Fruit fly (Drosophila melanogaster): ENCODE measurements around the gene osa.

The osa gene

DNA sequence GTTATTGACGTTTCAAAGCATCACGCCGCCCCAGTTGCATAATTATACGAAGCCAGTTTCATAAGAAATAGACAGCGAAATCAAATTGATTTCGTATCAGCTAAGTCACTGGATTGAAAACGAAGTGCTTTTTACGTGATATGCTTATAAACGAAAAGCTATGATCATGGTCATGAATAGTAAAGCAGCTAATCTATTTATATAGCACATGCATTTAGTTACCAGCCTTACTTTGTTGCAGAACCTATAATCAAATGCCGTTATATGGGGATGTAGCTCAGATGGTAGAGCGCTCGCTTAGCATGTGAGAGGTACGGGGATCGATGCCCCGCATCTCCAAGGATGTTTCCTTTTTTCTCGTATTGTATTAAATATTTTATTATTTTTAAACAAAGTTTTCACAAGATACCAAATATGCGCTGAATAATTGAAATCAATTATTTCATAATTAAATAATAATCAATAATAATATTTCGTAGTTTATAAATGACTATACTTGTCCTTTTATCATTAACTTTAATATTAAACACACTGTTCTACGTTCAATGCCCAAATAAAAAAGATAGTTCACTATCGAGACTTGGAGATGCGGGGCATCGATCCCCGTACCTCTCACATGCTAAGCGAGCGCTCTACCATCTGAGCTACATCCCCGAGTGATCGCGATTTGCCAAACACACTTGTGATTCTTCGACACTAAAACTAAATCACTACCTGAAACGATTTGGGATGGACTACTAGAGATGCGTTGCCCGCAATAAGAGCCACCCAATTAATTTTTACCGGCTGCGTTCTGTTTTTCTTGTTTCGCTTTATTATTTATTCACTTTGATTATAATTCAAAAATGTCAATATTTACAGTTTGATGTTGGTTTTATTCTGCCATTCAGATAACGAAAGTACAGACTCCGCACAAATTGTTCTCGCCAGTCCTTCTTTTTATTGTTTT, 71.8 kb downstream of the osa start (continued):
- no peak for TF ChIP-seq BEAF-32 (GFP tag; optimal IDR thresholded peaks at IDR 0.05)
- peak; percentile 69 for TF ChIP-seq bbx (GFP tag; IDR thresholded peaks at IDR 0.05; ENCODE audit: partially characterized antibody)
- TF ChIP-seq CG2712 (tag; optimal IDR thresholded peaks at IDR 0.05) = peak; percentile 9
- no peak for TF ChIP-seq CG6683 (GFP tag; optimal IDR thresholded peaks at IDR 0.05)
- TF ChIP-seq Dbx (GFP tag; IDR thresholded peaks at IDR 0.05) = no peak
- no peak for TF ChIP-seq Hand (GFP tag; optimal IDR thresholded peaks at IDR 0.05)
- TF ChIP-seq CG15601 (tag; optimal IDR thresholded peaks at IDR 0.05) = no peak
- TF ChIP-seq CG14014 (GFP tag; IDR thresholded peaks at IDR 0.05) = no peak
- no peak for TF ChIP-seq CG9876 (GFP tag; optimal IDR thresholded peaks at IDR 0.05)
- no peak for TF ChIP-seq CG11456 (GFP tag; IDR thresholded peaks at IDR 0.05)
- no peak for TF ChIP-seq CG7556 (GFP tag; optimal IDR thresholded peaks at IDR 0.05)
- no peak; the same call in 2 of the 3 replicates for TF ChIP-seq tgo (GFP tag; IDR thresholded peaks at IDR 0.05)
- no peak for TF ChIP-seq Fer3 (tag; optimal IDR thresholded peaks at IDR 0.05)
- TF ChIP-seq sob (GFP tag; IDR thresholded peaks at IDR 0.05) = peak; percentile 37; the same call in 1 of the 2 replicates
- no peak for TF ChIP-seq CG4820 (GFP tag; optimal IDR thresholded peaks at IDR 0.05)
- peak; percentile 75 for TF ChIP-seq CG3995 (GFP tag; optimal IDR thresholded peaks at IDR 0.05)
- 0 out of 2 replicates have a peak, but pooled peaks have one; percentile 35 for TF ChIP-seq NFAT (GFP tag; IDR thresholded peaks at IDR 0.05)
- no peak for TF ChIP-seq CG7928 (GFP tag; optimal IDR thresholded peaks at IDR 0.05)
- no peak for TF ChIP-seq prd (optimal IDR thresholded peaks at IDR 0.05)
- no peak for TF ChIP-seq prd (GFP tag; IDR thresholded peaks at IDR 0.05)
- TF ChIP-seq sisA (GFP tag; IDR thresholded peaks at IDR 0.05) = no peak
- peak; percentile 78 for TF ChIP-seq CG6791 (GFP tag; IDR thresholded peaks at IDR 0.05; ENCODE audit: partially characterized antibody)
- no peak for TF ChIP-seq CG10267 (tag; optimal IDR thresholded peaks at IDR 0.05)
- no peak for TF ChIP-seq CG6765 (GFP tag; optimal IDR thresholded peaks at IDR 0.05)
- no peak for TF ChIP-seq CG2889 (GFP tag; IDR thresholded peaks at IDR 0.05)
- peak; percentile 86 for TF ChIP-seq CG16813 (GFP tag; IDR thresholded peaks at IDR 0.05; ENCODE audit: partially characterized antibody)
- TF ChIP-seq Nf-YB (GFP tag; optimal IDR thresholded peaks at IDR 0.05) = no peak
- peak; percentile 79 for TF ChIP-seq salm (tag; optimal IDR thresholded peaks at IDR 0.05)
- no peak for TF ChIP-seq gt (GFP tag; IDR thresholded peaks at IDR 0.05)
- TF ChIP-seq gfzf (GFP tag; optimal IDR thresholded peaks at IDR 0.05) = no peak
- TF ChIP-seq pum (GFP tag; optimal IDR thresholded peaks at IDR 0.05) = no peak
- no peak for TF ChIP-seq CG2875 (GFP tag; optimal IDR thresholded peaks at IDR 0.05)
- peak; percentile 34; the same call in 1 of the 2 replicates for TF ChIP-seq slbo (GFP tag; IDR thresholded peaks at IDR 0.05)
- no peak for TF ChIP-seq Hr78 (GFP tag; optimal IDR thresholded peaks at IDR 0.05)
- TF ChIP-seq fd3F (GFP tag; optimal IDR thresholded peaks at IDR 0.05) = no peak
- TF ChIP-seq eve (GFP tag; optimal IDR thresholded peaks at IDR 0.05) = peak in 1 of 2 experiments; percentile 11
- TF ChIP-seq pfk (GFP tag; optimal IDR thresholded peaks at IDR 0.05) = peak; percentile 90
- TF ChIP-seq lilli (GFP tag; optimal IDR thresholded peaks at IDR 0.05) = peak; percentile 10
- peak; percentile 76 for TF ChIP-seq amos (GFP tag; IDR thresholded peaks at IDR 0.05; ENCODE audit: partially characterized antibody)
- TF ChIP-seq phol (tag; optimal IDR thresholded peaks at IDR 0.05) = no peak
- no peak for TF ChIP-seq TFAM (GFP tag; optimal IDR thresholded peaks at IDR 0.05)
- TF ChIP-seq croc (GFP tag; conservative IDR thresholded peaks at IDR 0.05) = no peak
- TF ChIP-seq NK7.1 (GFP tag; optimal IDR thresholded peaks at IDR 0.05) = no peak
- no peak for TF ChIP-seq C15 (GFP tag; IDR thresholded peaks at IDR 0.05)
- no peak for TF ChIP-seq Dfd (GFP tag; optimal IDR thresholded peaks at IDR 0.05)
- no peak for TF ChIP-seq gsb (GFP tag; IDR thresholded peaks at IDR 0.05)
- TF ChIP-seq bigmax (GFP tag; optimal IDR thresholded peaks at IDR 0.05) = no peak
- TF ChIP-seq hth (optimal IDR thresholded peaks at IDR 0.05) = no peak
- no peak for TF ChIP-seq CG11093 (GFP tag; IDR thresholded peaks at IDR 0.05)
